Fruit fly (Drosophila melanogaster): ENCODE results near the gene CG14443.

CG14443 gene

dm6 chrX:6590681-6591289, 43.0 kb upstream of the CG14443 start, which contains the start of gene Pat1 (continued):
- peak; percentile 87 for TF ChIP-seq CG15514 (GFP tag; optimal IDR thresholded peaks at IDR 0.05)
- peak; percentile 75 for TF ChIP-seq Lhr (GFP tag; optimal IDR thresholded peaks at IDR 0.05)
- TF ChIP-seq CG4730 (GFP tag; IDR thresholded peaks at IDR 0.05) = no peak
- no peak for TF ChIP-seq Dip2 (GFP tag; IDR thresholded peaks at IDR 0.05)
- no peak for TF ChIP-seq tgo (GFP tag; IDR thresholded peaks at IDR 0.05)
- TF ChIP-seq Ada2b (GFP tag; IDR thresholded peaks at IDR 0.05) = no peak
- no peak for TF ChIP-seq rib (GFP tag; IDR thresholded peaks at IDR 0.05)
- no peak for TF ChIP-seq CG8388 (GFP tag; optimal IDR thresholded peaks at IDR 0.05)
- peak; percentile 5 for TF ChIP-seq run (tag; optimal IDR thresholded peaks at IDR 0.05)
- TF ChIP-seq CG15269 (tag; optimal IDR thresholded peaks at IDR 0.05) = no peak
- TF ChIP-seq Sox102F (GFP tag; optimal IDR thresholded peaks at IDR 0.05) = no peak
- no peak for TF ChIP-seq kni (GFP tag; optimal IDR thresholded peaks at IDR 0.05)
- TF ChIP-seq Doc2 (GFP tag; IDR thresholded peaks at IDR 0.05) = no peak
- no peak for TF ChIP-seq Taf1 (GFP tag; IDR thresholded peaks at IDR 0.05)
- TF ChIP-seq CG18599 (GFP tag; optimal IDR thresholded peaks at IDR 0.05) = no peak
- no peak for TF ChIP-seq Sox100B (GFP tag; optimal IDR thresholded peaks at IDR 0.05)
- no peak for TF ChIP-seq Hmx (GFP tag; optimal IDR thresholded peaks at IDR 0.05)
- TF ChIP-seq Lim3 (GFP tag; IDR thresholded peaks at IDR 0.05) = no peak
- TF ChIP-seq Opbp (GFP tag; IDR thresholded peaks at IDR 0.05; ENCODE audit: partially characterized antibody) = peak; percentile 93
- TF ChIP-seq vvl (GFP tag; IDR thresholded peaks at IDR 0.05) = peak; percentile 52
- TF ChIP-seq lilli (GFP tag; optimal IDR thresholded peaks at IDR 0.05) = peak; percentile 49
- no peak for TF ChIP-seq Atf3 (GFP tag; optimal IDR thresholded peaks at IDR 0.05)
- TF ChIP-seq CG4360 (GFP tag; IDR thresholded peaks at IDR 0.05) = no peak
- peak; percentile 31 for TF ChIP-seq CG33213 (GFP tag; optimal IDR thresholded peaks at IDR 0.05)
- TF ChIP-seq sob (GFP tag; IDR thresholded peaks at IDR 0.05) = 0 out of 2 replicates have a peak, but pooled peaks have one; percentile 29
- no peak for TF ChIP-seq CG3726 (GFP tag; IDR thresholded peaks at IDR 0.05)
- TF ChIP-seq E2f2 (GFP tag; IDR thresholded peaks at IDR 0.05) = peak; percentile 88
- peak; percentile 87 for TF ChIP-seq CG9797 (GFP tag; optimal IDR thresholded peaks at IDR 0.05)
- TF ChIP-seq CG4820 (GFP tag; optimal IDR thresholded peaks at IDR 0.05) = no peak
- peak; percentile 53 for TF ChIP-seq sug (tag; optimal IDR thresholded peaks at IDR 0.05)
- no peak for TF ChIP-seq CG11456 (GFP tag; IDR thresholded peaks at IDR 0.05)
- peak; percentile 83 for TF ChIP-seq CG12659 (GFP tag; optimal IDR thresholded peaks at IDR 0.05)
- peak; percentile 56 for TF ChIP-seq sens (GFP tag)
- TF ChIP-seq Xbp1 (GFP tag; optimal IDR thresholded peaks at IDR 0.05) = peak; percentile 14
- TF ChIP-seq CG15011 (GFP tag; optimal IDR thresholded peaks at IDR 0.05) = no peak
- TF ChIP-seq peb (GFP tag; IDR thresholded peaks at IDR 0.05) = no peak
- no peak for TF ChIP-seq cad (GFP tag; optimal IDR thresholded peaks at IDR 0.05)
- TF ChIP-seq zf30C (GFP tag; optimal IDR thresholded peaks at IDR 0.05) = no peak
- no peak for TF ChIP-seq Six4 (GFP tag; optimal IDR thresholded peaks at IDR 0.05)
- no peak for TF ChIP-seq pfk (GFP tag; optimal IDR thresholded peaks at IDR 0.05)
- no peak for TF ChIP-seq CG1792 (GFP tag; optimal IDR thresholded peaks at IDR 0.05)
- no peak for TF ChIP-seq oc (tag; optimal IDR thresholded peaks at IDR 0.05)
- no peak for TF ChIP-seq Antp (GFP tag; optimal IDR thresholded peaks at IDR 0.05)
- TF ChIP-seq HLH54F (GFP tag; optimal IDR thresholded peaks at IDR 0.05) = peak; percentile 5
- TF ChIP-seq BEAF-32 (GFP tag; optimal IDR thresholded peaks at IDR 0.05) = peak; percentile 90
- TF ChIP-seq Vsx1 (GFP tag; optimal IDR thresholded peaks at IDR 0.05) = no peak
- TF ChIP-seq ind (GFP tag; optimal IDR thresholded peaks at IDR 0.05) = no peak
- TF ChIP-seq Dp (GFP tag; optimal IDR thresholded peaks at IDR 0.05) = peak; percentile 85
- no peak for TF ChIP-seq HLH3B (GFP tag; IDR thresholded peaks at IDR 0.05)
- no peak for TF ChIP-seq CG10209 (GFP tag; optimal IDR thresholded peaks at IDR 0.05)
- TF ChIP-seq ato (GFP tag; IDR thresholded peaks at IDR 0.05; ENCODE audit: partially characterized antibody) = peak; percentile 76

Data from whole organism, embryonic.